Fruit fly (Drosophila melanogaster): Measurements from ENCODE around the gene CG31642.

DNA sequence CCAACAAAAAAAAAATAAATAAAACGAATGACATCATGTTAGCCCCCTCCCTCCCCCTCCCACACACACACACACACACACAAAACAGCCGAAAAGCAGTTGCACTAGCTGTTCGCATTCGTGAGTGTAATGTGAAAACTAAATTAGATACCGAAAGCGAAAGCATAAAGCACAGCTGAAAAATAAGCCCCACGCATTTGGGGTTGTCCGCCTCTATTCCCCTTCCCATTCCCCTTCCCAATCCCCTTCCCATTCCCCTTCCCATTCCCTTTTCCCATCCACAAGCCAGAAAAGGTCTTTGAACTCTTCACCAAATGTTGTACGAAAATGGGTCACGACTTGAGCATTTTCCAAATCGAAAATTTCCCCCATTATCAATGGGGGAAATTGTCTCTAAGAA, 43.0 kb upstream of the CG31642 start:
- TF ChIP-seq Hr38 (GFP tag; optimal IDR thresholded peaks at IDR 0.05) (no peak), fd85E (GFP tag; optimal IDR thresholded peaks at IDR 0.05) (no peak), CG34406 (GFP tag; optimal IDR thresholded peaks at IDR 0.05) (no peak), CG16779 (tag; optimal IDR thresholded peaks at IDR 0.05) (no peak), CG11902 (GFP tag; optimal IDR thresholded peaks at IDR 0.05) (no peak), Ets21C (GFP tag; optimal IDR thresholded peaks at IDR 0.05) (no peak), CG32006 (GFP tag; optimal IDR thresholded peaks at IDR 0.05) (no peak), Met (GFP tag; optimal IDR thresholded peaks at IDR 0.05) (no peak), topi (GFP tag; optimal IDR thresholded peaks at IDR 0.05) (no peak), Lpt (GFP tag; optimal IDR thresholded peaks at IDR 0.05) (no peak), salr (GFP tag; optimal IDR thresholded peaks at IDR 0.05) (no peak), Hr39 (GFP tag; optimal IDR thresholded peaks at IDR 0.05) (no peak), acj6 (GFP tag; optimal IDR thresholded peaks at IDR 0.05) (no peak), CG6792 (GFP tag; optimal IDR thresholded peaks at IDR 0.05) (no peak)

Measured in whole organism, prepupa.